Fruit fly (Drosophila melanogaster) whole organism, embryonic: ENCODE measurements around the gene cindr.

Experiments used
- ATbp ChIP-seq: fragments of 200-800 bp; sonication (Bioruptor generic); optimal IDR thresholded peaks from 2 replicates; lab custom pipeline; 2017; ENCODE audit warnings: missing biosample characterization, mild to moderate bottlenecking, missing genetic modification characterization, missing genetic modification reagents
- Abd-B ChIP-seq: fragments of 200-800 bp; sonication (Bioruptor generic); optimal IDR thresholded peaks from 2 replicates; lab custom pipeline; 2018; ENCODE audit warnings: missing biosample characterization, mild to moderate bottlenecking, missing genetic modification characterization, moderate library complexity
- Bdp1 ChIP-seq: fragments of 200-800 bp; sonication (Bioruptor generic); optimal IDR thresholded peaks from 3 replicates; lab custom pipeline; 2016; ENCODE audit warnings: missing biosample characterization, missing genetic modification characterization
- CG10274 ChIP-seq: fragments of 200-800 bp; sonication (Bioruptor generic); optimal IDR thresholded peaks from 3 replicates; lab custom pipeline; 2017; ENCODE audit warnings: missing biosample characterization, mild to moderate bottlenecking, missing genetic modification characterization
- CG10565 ChIP-seq: fragments of 200-800 bp; sonication (Bioruptor generic); optimal IDR thresholded peaks from 3 replicates; lab custom pipeline; 2016; ENCODE audit warnings: missing biosample characterization, mild to moderate bottlenecking, missing genetic modification characterization
- CG12104 ChIP-seq: fragments of 200-800 bp; sonication (Bioruptor generic); optimal IDR thresholded peaks from 3 replicates; lab custom pipeline; 2016; ENCODE audit warnings: missing biosample characterization, missing genetic modification characterization
- CG15514 ChIP-seq: fragments of 200-800 bp; sonication (Bioruptor generic); optimal IDR thresholded peaks from 3 replicates; lab custom pipeline; 2017; ENCODE audit warnings: missing biosample characterization, missing genetic modification characterization, mild to moderate bottlenecking, moderate library complexity, missing genetic modification reagents
- CG16815 ChIP-seq: fragments of 200-800 bp; sonication (Bioruptor generic); optimal IDR thresholded peaks from 3 replicates; lab custom pipeline; 2017; ENCODE audit warnings: missing biosample characterization, mild to moderate bottlenecking, missing genetic modification characterization
- CG17385 ChIP-seq: fragments of 200-800 bp; sonication (Bioruptor generic); optimal IDR thresholded peaks from 3 replicates; lab custom pipeline; 2018; ENCODE audit warnings: missing biosample characterization, mild to moderate bottlenecking, missing genetic modification characterization
- CG17829 ChIP-seq: fragments of 200-800 bp; optimal IDR thresholded peaks from 2 replicates; lab custom pipeline; 2019; ENCODE audit warnings: missing biosample characterization, mild to moderate bottlenecking, missing genetic modification characterization, moderate library complexity
- CG18619 ChIP-seq: fragments of 200-800 bp; sonication (Bioruptor generic); optimal IDR thresholded peaks from 3 replicates; lab custom pipeline; 2017; ENCODE audit warnings: missing biosample characterization, mild to moderate bottlenecking, missing genetic modification characterization
- CG2202 ChIP-seq: fragments of 200-800 bp; sonication (Bioruptor generic); optimal IDR thresholded peaks from 2 replicates; lab custom pipeline; 2018; ENCODE audit warnings: missing biosample characterization, mild to moderate bottlenecking, missing genetic modification characterization
- CG31224 ChIP-seq: fragments of 200-800 bp; sonication (Bioruptor generic); IDR thresholded peaks from 2 replicates; pipeline ENCODE4 v1.3.6; 2022; ENCODE audit warnings: missing biosample characterization, missing genetic modification characterization
- CG3407 ChIP-seq: fragments of 200-800 bp; sonication (Bioruptor generic); optimal IDR thresholded peaks from 2 replicates; lab custom pipeline; 2018; ENCODE audit warnings: missing biosample characterization, mild to moderate bottlenecking, missing genetic modification characterization
- CG3995 ChIP-seq: fragments of 200-800 bp; sonication (Bioruptor generic); optimal IDR thresholded peaks from 3 replicates; lab custom pipeline; 2016; ENCODE audit warnings: missing biosample characterization, missing genetic modification characterization
- CG4328 ChIP-seq: fragments of 200-800 bp; sonication (Bioruptor generic); optimal IDR thresholded peaks from 3 replicates; lab custom pipeline; 2017; ENCODE audit warnings: missing biosample characterization, missing genetic modification reagents, missing genetic modification characterization
- CG43689 ChIP-seq: fragments of 200-800 bp; sonication (Bioruptor generic); IDR thresholded peaks from 2 replicates; pipeline ENCODE4 v1.3.6; 2022; ENCODE audit warnings: missing biosample characterization, missing genetic modification characterization
- CG4854 ChIP-seq: fragments of 200-800 bp; sonication (Bioruptor generic); optimal IDR thresholded peaks from 2 replicates; lab custom pipeline; 2016; ENCODE audit warnings: missing biosample characterization, missing genetic modification characterization, inconsistent platforms
- CG5953 ChIP-seq: fragments of 200-800 bp; sonication (Bioruptor generic); IDR thresholded peaks from 2 replicates; pipeline ENCODE4 v1.3.6; 2022; ENCODE audit warnings: missing biosample characterization, missing genetic modification characterization
- CG6689 ChIP-seq: fragments of 200-800 bp; sonication (Bioruptor generic); IDR thresholded peaks from 2 replicates; pipeline ENCODE4 v1.3.6; 2022; ENCODE audit warnings: missing biosample characterization, missing genetic modification characterization
- CG8924 ChIP-seq: fragments of 200-800 bp; optimal IDR thresholded peaks from 3 replicates; lab custom pipeline; 2019; ENCODE audit warnings: missing biosample characterization, mild to moderate bottlenecking, missing genetic modification characterization, moderate library complexity
- CG9727 ChIP-seq: fragments of 200-800 bp; sonication (Bioruptor generic); optimal IDR thresholded peaks from 3 replicates; lab custom pipeline; 2017; ENCODE audit warnings: missing biosample characterization, mild to moderate bottlenecking, missing genetic modification characterization
- CrebB ChIP-seq: fragments of 200-800 bp; sonication (Bioruptor generic); optimal IDR thresholded peaks from 3 replicates; lab custom pipeline; 2018; ENCODE audit warnings: missing biosample characterization, mild to moderate bottlenecking, missing genetic modification characterization
- Dbx ChIP-seq: fragments of 200-800 bp; sonication (Bioruptor generic); IDR thresholded peaks from 3 replicates; pipeline ENCODE4 v1.3.6; 2022; ENCODE audit warnings: missing biosample characterization, missing genetic modification characterization
- ERR ChIP-seq: fragments of 200-800 bp; sonication (Bioruptor generic); optimal IDR thresholded peaks from 2 replicates; lab custom pipeline; 2016; ENCODE audit warnings: missing biosample characterization, missing genetic modification characterization
- MESR4 ChIP-seq: fragments of 200-800 bp; sonication (Bioruptor generic); optimal IDR thresholded peaks from 2 replicates; lab custom pipeline; 2018; ENCODE audit warnings: missing biosample characterization, mild to moderate bottlenecking, missing genetic modification characterization, moderate library complexity
- Myb ChIP-seq: fragments of 200-800 bp; sonication (Bioruptor generic); optimal IDR thresholded peaks from 2 replicates; lab custom pipeline; 2016; ENCODE audit warnings: missing biosample characterization, missing genetic modification characterization
- NFAT ChIP-seq: fragments of 200-800 bp; sonication (Bioruptor generic); IDR thresholded peaks from 2 replicates; pipeline ENCODE4 v1.3.6; 2022; ENCODE audit warnings: missing biosample characterization, missing genetic modification characterization
- Neu2 ChIP-seq: fragments of 200-800 bp; sonication (Bioruptor generic); optimal IDR thresholded peaks from 3 replicates; lab custom pipeline; 2016; ENCODE audit warnings: missing biosample characterization, missing genetic modification characterization, borderline replicate concordance
- Sox100B ChIP-seq: fragments of 200-800 bp; sonication (Bioruptor generic); optimal IDR thresholded peaks from 3 replicates; lab custom pipeline; 2018; ENCODE audit warnings: missing biosample characterization, mild to moderate bottlenecking, missing genetic modification characterization
- Sry-δ ChIP-seq: fragments of 200-800 bp; sonication (Bioruptor generic); optimal IDR thresholded peaks from 2 replicates; lab custom pipeline; 2016; ENCODE audit warnings: missing biosample characterization, missing genetic modification characterization
- aop ChIP-seq: fragments of 200-800 bp; sonication (Bioruptor generic); IDR thresholded peaks from 2 replicates; pipeline ENCODE4 v1.3.6; 2022; ENCODE audit warnings: missing biosample characterization, missing genetic modification characterization
- ase ChIP-seq: fragments of 200-800 bp; sonication (Bioruptor generic); IDR thresholded peaks from 3 replicates; pipeline ENCODE4 v1.3.6; 2022; ENCODE audit warnings: missing biosample characterization, missing genetic modification characterization
- cato ChIP-seq: fragments of 200-800 bp; sonication (Bioruptor generic); optimal IDR thresholded peaks from 2 replicates; lab custom pipeline; 2016; ENCODE audit warnings: missing biosample characterization, missing genetic modification characterization, borderline replicate concordance
- crol ChIP-seq: fragments of 200-800 bp; sonication (Bioruptor generic); IDR thresholded peaks from 2 replicates; pipeline ENCODE4 v1.3.6; 2022; ENCODE audit warnings: missing biosample characterization, missing genetic modification characterization
- ems ChIP-seq: fragments of 200-800 bp; sonication (Bioruptor generic); optimal IDR thresholded peaks from 3 replicates; lab custom pipeline; 2016; ENCODE audit warnings: missing biosample characterization, missing genetic modification characterization
- exex ChIP-seq: fragments of 200-800 bp; sonication (Bioruptor generic); optimal IDR thresholded peaks from 4 replicates; lab custom pipeline; 2018; ENCODE audit warnings: missing biosample characterization, mild to moderate bottlenecking, missing genetic modification characterization, moderate library complexity
- fd64A ChIP-seq: fragments of 200-800 bp; sonication (Bioruptor generic); optimal IDR thresholded peaks from 3 replicates; lab custom pipeline; 2018; ENCODE audit warnings: missing biosample characterization, mild to moderate bottlenecking, missing genetic modification characterization
- fu2 ChIP-seq: fragments of 200-800 bp; sonication (Bioruptor generic); optimal IDR thresholded peaks from 2 replicates; lab custom pipeline; 2016; ENCODE audit warnings: missing biosample characterization, missing genetic modification characterization
- gce ChIP-seq: fragments of 200-800 bp; sonication (Bioruptor generic); IDR thresholded peaks from 3 replicates; pipeline ENCODE4 v1.3.6; 2022; ENCODE audit warnings: missing biosample characterization, missing genetic modification characterization
- gcm2 ChIP-seq: fragments of 200-800 bp; sonication (Bioruptor generic); optimal IDR thresholded peaks from 2 replicates; lab custom pipeline; 2016; ENCODE audit warnings: missing biosample characterization, missing genetic modification characterization
- lbe ChIP-seq: fragments of 200-800 bp; sonication (Bioruptor generic); optimal IDR thresholded peaks from 2 replicates; lab custom pipeline; 2016; ENCODE audit warnings: missing biosample characterization, mild to moderate bottlenecking, missing genetic modification characterization
- lov ChIP-seq, 2 experiments: fragments of 200-800 bp in 1 of 2; fragments of >200 bp in 1 of 2; sonication (Bioruptor generic) in 1 of 2; IDR thresholded peaks in 1 of 2; optimal IDR thresholded peaks in 1 of 2; 2 replicates in 1 of 2; 3 replicates in 1 of 2; pipeline versions ENCODE4 v1.3.6 to Lab custom; 2017 to 2022; ENCODE audit warnings: missing biosample characterization in 1 of 2, missing genetic modification characterization in 1 of 2
- odd ChIP-seq: fragments of 200-800 bp; sonication (Bioruptor generic); optimal IDR thresholded peaks from 2 replicates; lab custom pipeline; 2017; ENCODE audit warnings: missing biosample characterization, mild to moderate bottlenecking, missing genetic modification characterization
- phol ChIP-seq: fragments of 200-800 bp; sonication (Bioruptor generic); optimal IDR thresholded peaks from 3 replicates; lab custom pipeline; 2018; ENCODE audit warnings: missing biosample characterization, mild to moderate bottlenecking, missing genetic modification characterization, moderate library complexity
- rib ChIP-seq: fragments of 200-800 bp; sonication (Bioruptor generic); IDR thresholded peaks from 2 replicates; pipeline ENCODE4 v1.3.6; 2022; ENCODE audit warnings: missing biosample characterization, missing genetic modification characterization
- seq ChIP-seq: fragments of 200-800 bp; sonication (Bioruptor generic); IDR thresholded peaks from 2 replicates; pipeline ENCODE4 v1.3.6; 2022; ENCODE audit warnings: missing biosample characterization, missing genetic modification characterization
- zen2 ChIP-seq: fragments of 200-800 bp; sonication (Bioruptor generic); IDR thresholded peaks from 3 replicates; pipeline ENCODE4 v1.3.6; 2022; ENCODE audit warnings: missing biosample characterization, missing genetic modification characterization; ENCODE audit not compliant: partially characterized antibody
- zf30C ChIP-seq: fragments of 200-800 bp; sonication (Bioruptor generic); optimal IDR thresholded peaks from 3 replicates; lab custom pipeline; 2018; ENCODE audit warnings: missing biosample characterization, mild to moderate bottlenecking, missing genetic modification characterization

cindr gene

dm6 chr3R:30796715-30797114, 11.7 kb upstream of the cindr start (continued):
- no peak for TF ChIP-seq CG3407 (GFP tag; lab: Kevin White, UChicago)
- TF ChIP-seq CG17829 = peak; percentile 17
- TF ChIP-seq lov (optimal IDR thresholded peaks at IDR 0.05; lab: Kevin White, UChicago) = no peak
- no peak for TF ChIP-seq lov (GFP tag; IDR thresholded peaks at IDR 0.05; lab: Robert Waterston, UW)
- peak; percentile 78 for TF ChIP-seq CG31224 (GFP tag; lab: Robert Waterston, UW)
- peak; percentile 17 for TF ChIP-seq Myb (GFP tag; lab: Kevin White, UChicago)
- no peak for TF ChIP-seq lbe
- TF ChIP-seq CG16815 = peak; percentile 49
- no peak for TF ChIP-seq Sry-δ
- TF ChIP-seq seq (GFP tag; lab: Robert Waterston, UW) = peak; percentile 50; the same call in 1 of the 2 replicates

dm6 chr3R:30797323-30797911, 11.0 kb upstream of the cindr start:
- TF ChIP-seq CG4854 (GFP tag; lab: Kevin White, UChicago) = no peak
- peak; percentile 79; the same call in 2 of the 3 replicates for TF ChIP-seq Dbx
- TF ChIP-seq zen2 = no peak
- peak; percentile 49; the same call in 1 of the 3 replicates for TF ChIP-seq gce (GFP tag; lab: Robert Waterston, UW)
- TF ChIP-seq Abd-B (GFP tag; lab: Kevin White, UChicago) = peak; percentile 53
- TF ChIP-seq CG3995 (GFP tag; lab: Kevin White, UChicago) = peak; percentile 37
- peak; percentile 49; the same call in 1 of the 2 replicates for TF ChIP-seq NFAT
- TF ChIP-seq rib (GFP tag; lab: Robert Waterston, UW) = peak; percentile 59; the same call in 1 of the 2 replicates
- no peak for TF ChIP-seq MESR4 (GFP tag; lab: Kevin White, UChicago)
- TF ChIP-seq Sox100B = peak; percentile 60
- TF ChIP-seq exex (tag; lab: Kevin White, UChicago) = no peak
- TF ChIP-seq ems (GFP tag; lab: Kevin White, UChicago) = peak; percentile 36
- TF ChIP-seq ase (GFP tag; lab: Robert Waterston, UW) = peak; percentile 56; the same call in 1 of the 3 replicates
- no peak for TF ChIP-seq Myb (GFP tag; lab: Kevin White, UChicago)
- TF ChIP-seq gcm2 (GFP tag; lab: Kevin White, UChicago) = no peak
- TF ChIP-seq ATbp (GFP tag; lab: Kevin White, UChicago) = peak; percentile 48
- no peak for TF ChIP-seq Neu2 (GFP tag; lab: Kevin White, UChicago)
- no peak for TF ChIP-seq crol
- no peak for TF ChIP-seq fu2 (GFP tag; lab: Kevin White, UChicago)
- TF ChIP-seq CG43689 (GFP tag; lab: Robert Waterston, UW) = no peak
- peak; percentile 52 for TF ChIP-seq CG9727 (GFP tag; lab: Kevin White, UChicago)
- no peak for TF ChIP-seq zf30C (GFP tag; lab: Kevin White, UChicago)
- peak; percentile 59 for TF ChIP-seq CG17385
- TF ChIP-seq odd (GFP tag; lab: Kevin White, UChicago) = peak; percentile 55
- TF ChIP-seq CG10274 (GFP tag; lab: Kevin White, UChicago) = no peak
- no peak for TF ChIP-seq CG10565 (GFP tag; lab: Kevin White, UChicago)
- peak; percentile 51 for TF ChIP-seq CG15514 (GFP tag; lab: Kevin White, UChicago)
- peak; percentile 72 for TF ChIP-seq CG6689 (GFP tag; lab: Robert Waterston, UW)
- no peak for TF ChIP-seq CrebB (tag; lab: Kevin White, UChicago)
- TF ChIP-seq phol (tag; lab: Kevin White, UChicago) = peak; percentile 73
- no peak for TF ChIP-seq CG4328
- no peak for TF ChIP-seq CG2202
- TF ChIP-seq CG12104 (GFP tag; lab: Kevin White, UChicago) = peak; percentile 13
- TF ChIP-seq CG18619 (GFP tag; lab: Kevin White, UChicago) = peak; percentile 55
- no peak for TF ChIP-seq aop (GFP tag; lab: Robert Waterston, UW)
- no peak for TF ChIP-seq Bdp1
- no peak for TF ChIP-seq ERR (GFP tag; lab: Kevin White, UChicago)
- no peak for TF ChIP-seq fd64A (GFP tag; lab: Kevin White, UChicago)
- TF ChIP-seq CG8924 = peak; percentile 72
- no peak for TF ChIP-seq cato
- TF ChIP-seq CG5953 (GFP tag; lab: Robert Waterston, UW) = peak; percentile 41; the same call in 1 of the 2 replicates
